Fruit fly (Drosophila melanogaster): ENCODE measurements around the gene CG31751.

The CG31751 gene

dm6 chr2L:18702721-18703488, 25.9 kb downstream of the CG31751 start, which contains the start of the genes CG10376 and CG10343 (continued):
- peak; percentile 50 for TF ChIP-seq CG7928 (GFP tag; optimal IDR thresholded peaks at IDR 0.05)
- TF ChIP-seq psq (GFP tag; optimal IDR thresholded peaks at IDR 0.05): peak; percentile 86
- TF ChIP-seq ase (GFP tag; IDR thresholded peaks at IDR 0.05): peak; percentile 62; the same call in 1 of the 3 replicates
- peak; percentile 36 for TF ChIP-seq pho (GFP tag; optimal IDR thresholded peaks at IDR 0.05)
- no peak for TF ChIP-seq chinmo (GFP tag; IDR thresholded peaks at IDR 0.05; ENCODE audit: partially characterized antibody)
- peak; percentile 99 for TF ChIP-seq nerfin-1 (tag; optimal IDR thresholded peaks at IDR 0.05)
- TF ChIP-seq stwl (tag; optimal IDR thresholded peaks at IDR 0.05): peak; percentile 68
- TF ChIP-seq Nf-YC (tag; optimal IDR thresholded peaks at IDR 0.05): peak; percentile 89
- TF ChIP-seq lmd (GFP tag; IDR thresholded peaks at IDR 0.05): peak; percentile 92
- peak; percentile 70; the same call in 1 of the 3 replicates for TF ChIP-seq CG11695 (GFP tag; IDR thresholded peaks at IDR 0.05)
- TF ChIP-seq stc (GFP tag; IDR thresholded peaks at IDR 0.05): peak; percentile 44; the same call in 1 of the 2 replicates
- peak; percentile 82 for TF ChIP-seq CG30431 (GFP tag; optimal IDR thresholded peaks at IDR 0.05)
- peak; percentile 78 for TF ChIP-seq CG13296 (GFP tag; optimal IDR thresholded peaks at IDR 0.05)
- peak; percentile 25 for TF ChIP-seq CG4854 (GFP tag; optimal IDR thresholded peaks at IDR 0.05)
- peak; percentile 35 to 68 for TF ChIP-seq Eip74EF (GFP tag; optimal IDR thresholded peaks at IDR 0.05)
- TF ChIP-seq Bteb2 (GFP tag; optimal IDR thresholded peaks at IDR 0.05): no peak
- peak; percentile 22 for TF ChIP-seq hkb (optimal IDR thresholded peaks at IDR 0.05)
- peak; percentile 71 for TF ChIP-seq hkb (GFP tag; IDR thresholded peaks at IDR 0.05)
- peak; percentile 67 for TF ChIP-seq CG7963 (GFP tag; IDR thresholded peaks at IDR 0.05; ENCODE audit: partially characterized antibody)
- TF ChIP-seq NFAT (GFP tag; IDR thresholded peaks at IDR 0.05): peak; percentile 85
- TF ChIP-seq CG3281 (GFP tag; optimal IDR thresholded peaks at IDR 0.05): peak; percentile 77
- peak; percentile 77; the same call in 1 of the 2 replicates for TF ChIP-seq CG32767 (GFP tag; IDR thresholded peaks at IDR 0.05)
- TF ChIP-seq CG9817 (tag; optimal IDR thresholded peaks at IDR 0.05): peak; percentile 96
- peak; percentile 96 for TF ChIP-seq CG12391 (tag; optimal IDR thresholded peaks at IDR 0.05)
- TF ChIP-seq GATAe (GFP tag; conservative IDR thresholded peaks at IDR 0.05): peak; percentile 63
- peak; percentile 90 for TF ChIP-seq CG4404 (GFP tag; IDR thresholded peaks at IDR 0.05)
- peak; percentile 73; the same call in 2 of the 3 replicates for TF ChIP-seq mld (GFP tag; IDR thresholded peaks at IDR 0.05; ENCODE audit: partially characterized antibody)
- TF ChIP-seq wor (GFP tag; IDR thresholded peaks at IDR 0.05): peak; percentile 83
- peak; percentile 86 for TF ChIP-seq kay (GFP tag; optimal IDR thresholded peaks at IDR 0.05)
- peak; percentile 30 for TF ChIP-seq CG16863 (GFP tag; optimal IDR thresholded peaks at IDR 0.05)
- TF ChIP-seq jumu (GFP tag; optimal IDR thresholded peaks at IDR 0.05): peak; percentile 22
- TF ChIP-seq Gug (GFP tag; IDR thresholded peaks at IDR 0.05): peak; percentile 86
- peak; percentile 81 for TF ChIP-seq CG4820 (GFP tag; optimal IDR thresholded peaks at IDR 0.05)
- TF ChIP-seq CG6689 (GFP tag; IDR thresholded peaks at IDR 0.05): peak; percentile 89
- peak; percentile 68 for TF ChIP-seq exex (tag; optimal IDR thresholded peaks at IDR 0.05)
- TF ChIP-seq tll (GFP tag; optimal IDR thresholded peaks at IDR 0.05): peak in 1 of 2 experiments; percentile 58
- TF ChIP-seq CG34422 (GFP tag; IDR thresholded peaks at IDR 0.05): peak; percentile 78; the same call in 2 of the 3 replicates
- TF ChIP-seq CG2202 (tag; optimal IDR thresholded peaks at IDR 0.05): peak; percentile 66
- TF ChIP-seq CG11093 (GFP tag; IDR thresholded peaks at IDR 0.05): peak; percentile 58; the same call in 1 of the 3 replicates
- peak; percentile 94 for TF ChIP-seq dmrt11E (tag; optimal IDR thresholded peaks at IDR 0.05)
- peak; percentile 41 for TF ChIP-seq Hand (GFP tag; optimal IDR thresholded peaks at IDR 0.05)
- peak; percentile 51 for TF ChIP-seq CG6654 (GFP tag; optimal IDR thresholded peaks at IDR 0.05)
- TF ChIP-seq CG12769 (tag; optimal IDR thresholded peaks at IDR 0.05): no peak
- peak; percentile 85; the same call in 1 of the 2 replicates for TF ChIP-seq klu (GFP tag; IDR thresholded peaks at IDR 0.05)
- peak; percentile 88 for TF ChIP-seq Rfx (GFP tag; IDR thresholded peaks at IDR 0.05)
- peak; percentile 98 for TF ChIP-seq Abd-B (GFP tag; optimal IDR thresholded peaks at IDR 0.05)
- peak; percentile 84 for TF ChIP-seq CG2120 (GFP tag; optimal IDR thresholded peaks at IDR 0.05)
- peak; percentile 86 for TF ChIP-seq Meics (GFP tag; optimal IDR thresholded peaks at IDR 0.05)

Data from whole organism, embryonic.